Worm (Caenorhabditis elegans) whole organism, mixed stage, embryonic: ENCODE data around the gene R07H5.9.

Experiments used
- M03D4.4 ChIP-seq: sonication (generic microtip); optimal IDR thresholded peaks from 2 replicates; lab custom pipeline; 2017; ENCODE audit warnings: mild to moderate bottlenecking, missing genetic modification characterization, missing compliant biosample characterization
- ceh-39 ChIP-seq: fragments of 150-350 bp; optimal IDR thresholded peaks from 2 replicates; lab custom pipeline; 2014; ENCODE audit warnings: missing biosample characterization, missing genetic modification characterization
- elt-1 ChIP-seq: sonication (generic microtip); optimal IDR thresholded peaks from 2 replicates; lab custom pipeline; 2017; ENCODE audit warnings: missing genetic modification characterization, mild to moderate bottlenecking, missing compliant biosample characterization, antibody characterized with exemption, moderate library complexity, borderline replicate concordance; ENCODE audit not compliant: insufficient read depth
- elt-3 ChIP-seq: fragments of 150-350 bp; optimal IDR thresholded peaks from 2 replicates; lab custom pipeline; 2014; ENCODE audit warnings: missing biosample characterization, missing genetic modification characterization
- lin-13 ChIP-seq: fragments of 150-350 bp; optimal IDR thresholded peaks from 2 replicates; lab custom pipeline; 2014; ENCODE audit warnings: missing biosample characterization, missing genetic modification characterization
- mab-5 ChIP-seq: fragments of 150-350 bp; optimal IDR thresholded peaks from 2 replicates; lab custom pipeline; 2014; ENCODE audit warnings: missing biosample characterization, missing genetic modification characterization
- mls-2 ChIP-seq: sonication (generic microtip); optimal IDR thresholded peaks from 2 replicates; lab custom pipeline; 2016; ENCODE audit warnings: mild to moderate bottlenecking, missing genetic modification characterization, moderate library complexity, missing compliant biosample characterization
- nhr-76 ChIP-seq: sonication (generic microtip); optimal IDR thresholded peaks from 2 replicates; lab custom pipeline; 2017; ENCODE audit warnings: missing biosample characterization, missing genetic modification characterization
- pha-4 ChIP-seq: fragments of 150-350 bp; optimal IDR thresholded peaks from 2 replicates; lab custom pipeline; 2018; ENCODE audit warnings: missing biosample characterization, missing genetic modification reagents, missing genetic modification characterization
- snpc-4 ChIP-seq: fragments of 150-350 bp; optimal IDR thresholded peaks from 2 replicates; lab custom pipeline; 2014; ENCODE audit warnings: missing biosample characterization, missing genetic modification characterization
- sptf-1 ChIP-seq: sonication (generic microtip); optimal IDR thresholded peaks from 2 replicates; lab custom pipeline; 2017; ENCODE audit warnings: mild to moderate bottlenecking, missing genetic modification characterization, moderate library complexity, missing compliant biosample characterization
- unc-39 ChIP-seq: fragments of 150-350 bp; optimal IDR thresholded peaks from 2 replicates; lab custom pipeline; 2014; ENCODE audit warnings: missing biosample characterization, missing genetic modification characterization
- ztf-11 ChIP-seq: fragments of 150-350 bp; optimal IDR thresholded peaks from 2 replicates; lab custom pipeline; 2014; ENCODE audit warnings: missing biosample characterization, missing genetic modification characterization

- TF ChIP-seq mab-5 (tag; lab: Kevin White, UChicago) (no peak), lin-13 (no peak), elt-3 (tag; lab: Kevin White, UChicago) (no peak), pha-4 (tag; lab: Kevin White, UChicago) (no peak), snpc-4 (no peak), unc-39 (tag; lab: Kevin White, UChicago) (no peak), ceh-39 (tag; lab: Kevin White, UChicago) (no peak), ztf-11 (no peak), nhr-76 (no peak), sptf-1 (no peak), mls-2 (no peak), M03D4.4 (tag; lab: Kevin White, UChicago) (no peak), elt-1 (tag; lab: Kevin White, UChicago) (no peak)
Observed at ce11 chrIV:11248031-11248631, 40.8 kb downstream of the R07H5.9 start, which contains the start of gene C05C12.4.
